Worm (Caenorhabditis elegans) whole organism, L4/young adult: ENCODE results near the gene T03D3.5.

ENCODE experiments used
- W03F9.2 ChIP-seq: fragments of 150-350 bp; optimal IDR thresholded peaks from 2 replicates; lab custom pipeline; 2014; ENCODE audit warnings: missing biosample characterization, missing genetic modification characterization
- dao-5 ChIP-seq: sonication (generic microtip); optimal IDR thresholded peaks from 2 replicates; lab custom pipeline; 2016; ENCODE audit warnings: missing genotype, missing genetic modification characterization, moderate library complexity, missing compliant biosample characterization
- him-1 ChIP-seq: sonication (generic microtip); optimal IDR thresholded peaks from 2 replicates; lab custom pipeline; 2016; ENCODE audit warnings: missing genotype, missing genetic modification reagents, missing genetic modification characterization, missing compliant biosample characterization

Gene T03D3.5

DNA sequence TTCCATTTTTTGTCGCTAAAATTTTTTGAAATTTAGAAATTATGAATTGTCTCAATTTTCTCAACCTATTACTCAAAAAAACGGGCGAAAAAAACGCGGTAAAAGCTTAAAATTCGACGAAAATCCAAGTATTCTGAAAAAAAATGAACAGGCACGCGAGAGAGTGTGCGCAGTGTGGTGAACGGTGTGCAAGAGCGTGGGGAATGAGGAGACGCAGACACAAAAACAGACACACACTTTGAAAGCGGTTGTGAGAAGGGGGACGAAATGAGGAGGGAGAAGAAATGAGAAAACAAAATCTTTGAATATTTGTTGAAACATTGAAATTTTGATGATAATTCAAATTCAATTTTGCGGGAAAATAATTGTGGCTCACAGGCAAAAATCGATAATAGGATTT lies at the start of gene T03D3.5:
T03D3.5 (minus strand) TSS at position 21 of the 400 bp plus-strand sequence.
- TF ChIP-seq dao-5 (no peak), him-1 (no peak), W03F9.2 (tag; lab: Kevin White, UChicago) (no peak)

ce11 chrV:2876188-2876831 lies 49.7 kb upstream of the T03D3.5 start:
- no peak for TF ChIP-seq W03F9.2 (tag; lab: Kevin White, UChicago)
- no peak for TF ChIP-seq him-1
- no peak for TF ChIP-seq dao-5

ce11 chrV:2875422-2875821 lies 48.8 kb upstream of the T03D3.5 start, which contains the start of gene folt-2:
folt-2 (minus strand) TSS chrV:2875600.
- TF ChIP-seq him-1 (no peak), W03F9.2 (tag; lab: Kevin White, UChicago) (no peak), dao-5 (no peak)

ce11 chrV:2872947-2873346 lies 46.3 kb upstream of the T03D3.5 start:
- TF ChIP-seq him-1 (no peak), W03F9.2 (tag; lab: Kevin White, UChicago) (no peak), dao-5 (no peak)

- TF ChIP-seq dao-5 (no peak), him-1 (no peak), W03F9.2 (tag; lab: Kevin White, UChicago) (no peak)
These were observed 45.3 kb upstream of the T03D3.5 start for ce11 chrV:2871754-2872504.

ce11 chrV:2870127-2870526 lies 43.5 kb upstream of the T03D3.5 start, which contains the start of gene srh-243:
srh-243 (plus strand) TSS chrV:2870427.
- TF ChIP-seq W03F9.2 (tag; lab: Kevin White, UChicago) (no peak), dao-5 (no peak), him-1 (no peak)

DNA sequence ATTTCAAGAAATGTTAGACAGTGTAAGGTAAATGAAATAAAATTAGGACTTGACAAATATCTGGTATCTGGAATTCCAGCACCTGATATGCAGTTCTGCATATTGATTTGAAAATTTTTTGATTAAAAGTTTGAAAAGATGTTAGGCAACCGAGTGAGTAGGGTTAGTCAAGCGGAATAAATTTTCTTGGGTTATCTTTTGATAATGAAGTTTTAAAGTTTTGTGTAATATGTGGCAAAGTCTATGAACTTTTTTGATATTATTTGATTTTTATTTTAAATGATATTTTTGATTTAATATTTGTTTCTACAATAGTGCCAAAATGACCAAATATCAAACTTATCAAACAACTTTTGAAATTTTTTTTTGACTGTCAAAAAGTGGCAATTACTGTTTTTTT lies 42.9 kb upstream of the T03D3.5 start, which contains the start of gene srh-241:
srh-241 (minus strand) TSS at position 101 of the 400 bp plus-strand sequence.
- TF ChIP-seq W03F9.2 (tag; lab: Kevin White, UChicago), result no peak
- TF ChIP-seq him-1, result no peak
- TF ChIP-seq dao-5, result no peak

DNA sequence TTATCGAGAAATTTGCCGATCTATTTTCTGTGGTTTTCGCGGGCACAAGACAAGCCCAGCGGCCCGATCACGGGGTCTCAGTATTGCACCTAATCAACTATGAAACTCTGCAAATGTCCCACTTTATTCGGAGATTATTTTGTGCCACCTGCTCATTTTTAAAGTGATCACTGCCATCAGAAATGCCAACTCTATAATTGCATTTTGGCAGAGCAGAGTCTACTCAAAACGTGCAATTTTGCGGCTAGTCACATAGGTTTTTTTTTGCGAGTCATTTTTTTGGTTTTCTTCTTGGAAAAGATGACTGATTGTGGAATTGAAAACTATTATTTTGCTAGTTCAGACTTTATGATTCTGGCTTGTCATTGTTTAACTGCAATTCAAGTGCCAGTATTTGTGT lies 38.3 kb upstream of the T03D3.5 start, which contains the start of gene srh-240:
srh-240 (plus strand) TSS at position 301 of the 400 bp plus-strand sequence.
- TF ChIP-seq him-1 (no peak), dao-5 (no peak), W03F9.2 (tag; lab: Kevin White, UChicago) (no peak)

DNA sequence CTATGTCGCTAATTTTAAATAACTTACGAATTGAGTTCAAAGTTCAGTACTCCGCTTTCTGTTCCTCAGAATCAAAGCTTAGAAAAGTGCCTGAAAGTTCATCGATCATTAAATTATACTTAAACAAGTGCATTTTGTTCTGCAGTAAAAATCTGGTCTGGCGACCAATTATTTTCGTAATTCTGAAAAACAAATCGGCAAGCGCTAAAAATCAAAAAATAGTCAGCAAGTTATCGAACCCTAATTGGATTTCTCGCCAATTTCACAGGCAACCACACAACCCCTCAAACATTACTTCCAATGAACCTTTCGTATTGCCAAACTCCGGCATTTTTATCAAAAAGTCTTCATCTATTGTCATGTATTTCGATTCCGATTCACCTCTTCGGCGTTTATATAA lies 36.4 kb upstream of the T03D3.5 start, which contains the start of gene srh-272:
srh-272 (plus strand) TSS at position 301 of the 400 bp plus-strand sequence.
- no peak for TF ChIP-seq dao-5
- TF ChIP-seq W03F9.2 (tag; lab: Kevin White, UChicago), result no peak
- no peak for TF ChIP-seq him-1

- TF ChIP-seq him-1 (no peak), dao-5 (no peak), W03F9.2 (tag; lab: Kevin White, UChicago) (no peak)
These were observed 34.9 kb upstream of the T03D3.5 start, which contains the start of gene srh-270 for ce11 chrV:2861505-2861904. srh-270 (minus strand) TSS chrV:2861605.

ce11 chrV:2859738-2860137 lies 33.1 kb upstream of the T03D3.5 start, which contains the start of gene srj-54:
srj-54 (minus strand) TSS chrV:2859838.
- TF ChIP-seq dao-5 (no peak), him-1 (no peak), W03F9.2 (tag; lab: Kevin White, UChicago) (no peak)

DNA sequence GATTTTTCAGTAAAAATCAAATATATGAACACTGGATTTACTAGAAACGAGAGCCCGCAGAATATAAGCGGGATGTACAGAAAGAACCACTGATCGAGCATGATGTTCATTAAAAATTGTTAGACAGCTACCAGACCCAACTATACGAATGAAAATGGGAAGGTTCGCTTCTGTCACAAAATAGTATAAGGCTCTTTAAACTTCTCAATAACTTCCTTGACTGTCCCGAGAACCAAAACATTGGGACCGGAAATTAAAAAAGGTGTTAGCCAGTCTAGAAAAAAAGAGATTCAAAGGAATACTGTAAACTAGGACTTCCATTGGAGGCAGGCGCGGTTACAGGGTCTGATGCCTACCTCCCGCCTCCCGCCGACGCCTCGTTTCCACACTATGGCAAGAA lies 31.2 kb upstream of the T03D3.5 start, which contains the start of gene srj-55:
srj-55 (minus strand) TSS at position 101 of the 400 bp plus-strand sequence.
- TF ChIP-seq him-1, result no peak

- TF ChIP-seq W03F9.2 (tag; lab: Kevin White, UChicago) (no peak), him-1 (no peak), dao-5 (no peak)
These were observed 28.8 kb upstream of the T03D3.5 start, which contains the start of gene srj-57 for ce11 chrV:2855473-2855872. srj-57 (minus strand) TSS chrV:2855573.

DNA sequence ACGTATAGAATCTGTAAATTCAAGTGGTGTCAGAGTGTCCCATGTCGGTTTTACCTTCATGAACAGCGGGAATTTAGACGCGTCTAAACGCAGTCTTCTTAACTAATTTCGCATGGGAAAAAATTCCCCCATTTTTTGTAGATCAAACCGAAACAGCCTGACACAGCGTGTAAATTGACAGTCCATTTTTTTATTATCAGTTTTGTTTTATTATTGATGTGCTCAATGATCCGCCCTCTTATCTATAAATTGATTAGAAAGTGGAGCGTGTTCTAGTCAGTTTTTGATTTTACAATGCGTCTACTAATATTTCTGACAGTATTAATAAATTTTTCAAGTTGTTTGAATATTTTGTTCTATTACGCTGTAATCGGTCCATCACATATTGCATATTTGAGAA lies 22.4 kb upstream of the T03D3.5 start, which contains the start of gene ugt-53:
ugt-53 (plus strand) TSS at position 273 of the 400 bp plus-strand sequence.
- TF ChIP-seq dao-5, result no peak
- no peak for TF ChIP-seq W03F9.2 (tag; lab: Kevin White, UChicago)
- no peak for TF ChIP-seq him-1
